Worm (Caenorhabditis elegans): ENCODE data around the gene unc-52.

Gene unc-52

ce11 chrII:14599284-14599862 lies 84.9 kb downstream of the unc-52 start:
- TF ChIP-seq elt-3 (tag; optimal IDR thresholded peaks at IDR 0.05) (no peak), C34F6.9 (tag; optimal IDR thresholded peaks at IDR 0.05) (no peak), nhr-23 (tag; optimal IDR thresholded peaks at IDR 0.05) (no peak), Y55F3AM.14 (GFP tag; optimal IDR thresholded peaks at IDR 0.05) (no peak), F13H6.1 (tag; optimal IDR thresholded peaks at IDR 0.05) (no peak), fos-1 (tag; optimal IDR thresholded peaks at IDR 0.05) (no peak), ztf-1 (GFP tag; conservative IDR thresholded peaks at IDR 0.05) (no peak), nhr-129 (tag; optimal IDR thresholded peaks at IDR 0.05) (no peak), dmd-4 (tag; optimal IDR thresholded peaks at IDR 0.05) (no peak), unc-55 (GFP tag; optimal IDR thresholded peaks at IDR 0.05) (no peak), ceh-82 (tag; optimal IDR thresholded peaks at IDR 0.05) (no peak), lin-11 (tag; optimal IDR thresholded peaks at IDR 0.05) (no peak), R02D3.7 (tag; optimal IDR thresholded peaks at IDR 0.05) (no peak), lsy-2 (tag; optimal IDR thresholded peaks at IDR 0.05) (no peak), nhr-237 (tag; optimal IDR thresholded peaks at IDR 0.05) (no peak), nhr-25 (tag; optimal IDR thresholded peaks at IDR 0.05) (no peak), skn-1 (tag; optimal IDR thresholded peaks at IDR 0.05) (no peak), nhr-6 (tag; optimal IDR thresholded peaks at IDR 0.05) (no peak), ceh-16 (tag; optimal IDR thresholded peaks at IDR 0.05) (no peak), unc-62 (GFP tag; optimal IDR thresholded peaks at IDR 0.05) (no peak)

ce11 chrII:14598367-14598766 lies 85.9 kb downstream of the unc-52 start:
- no peak for TF ChIP-seq ZK546.5 (tag; optimal IDR thresholded peaks at IDR 0.05)
- TF ChIP-seq gmeb-1 (tag; optimal IDR thresholded peaks at IDR 0.05), result peak; percentile 49
- TF ChIP-seq crh-2 (tag; optimal IDR thresholded peaks at IDR 0.05), result peak; percentile 81
- no peak for TF ChIP-seq elt-1 (tag; optimal IDR thresholded peaks at IDR 0.05)
- TF ChIP-seq F13H6.1 (tag; optimal IDR thresholded peaks at IDR 0.05), result peak; percentile 76
- TF ChIP-seq nhr-10 (tag; optimal IDR thresholded peaks at IDR 0.05), result peak; percentile 7
- TF ChIP-seq sma-9 (GFP tag; optimal IDR thresholded peaks at IDR 0.05), result peak; percentile 89
- TF ChIP-seq sma-9 (tag; optimal IDR thresholded peaks at IDR 0.05), result no peak
- no peak for TF ChIP-seq lin-39 (tag; optimal IDR thresholded peaks at IDR 0.05)
- no peak for TF ChIP-seq ztf-11 (tag; optimal IDR thresholded peaks at IDR 0.05)
- TF ChIP-seq snpc-4 (tag; optimal IDR thresholded peaks at IDR 0.05), result peak; percentile 34
- peak in 1 of 2 experiments; percentile 81 for TF ChIP-seq lsy-2 (tag; optimal IDR thresholded peaks at IDR 0.05)
- TF ChIP-seq Y55F3AM.14 (GFP tag; optimal IDR thresholded peaks at IDR 0.05), result no peak
- TF ChIP-seq nhr-6 (tag; optimal IDR thresholded peaks at IDR 0.05), result peak; percentile 45
- TF ChIP-seq alr-1 (tag; optimal IDR thresholded peaks at IDR 0.05), result no peak
- peak; percentile 68 for TF ChIP-seq ztf-4 (tag; optimal IDR thresholded peaks at IDR 0.05)
- no peak for TF ChIP-seq dmd-4 (tag; optimal IDR thresholded peaks at IDR 0.05)
- TF ChIP-seq aly-2 (tag; optimal IDR thresholded peaks at IDR 0.05), result no peak
- peak; percentile 34 for TF ChIP-seq ama-1 (optimal IDR thresholded peaks at IDR 0.05)
- TF ChIP-seq C34F6.9 (tag; optimal IDR thresholded peaks at IDR 0.05), result peak; percentile 78
- TF ChIP-seq mbf-1 (tag; optimal IDR thresholded peaks at IDR 0.05), result no peak
- peak; percentile 20 for TF ChIP-seq mab-5 (tag; optimal IDR thresholded peaks at IDR 0.05)
- peak; percentile 50 for TF ChIP-seq fos-1 (tag; optimal IDR thresholded peaks at IDR 0.05)
- no peak for TF ChIP-seq ceh-16 (tag; optimal IDR thresholded peaks at IDR 0.05)
- peak; percentile 22 for TF ChIP-seq lin-13 (GFP tag; optimal IDR thresholded peaks at IDR 0.05)
- TF ChIP-seq sem-4 (tag; optimal IDR thresholded peaks at IDR 0.05), result no peak
- TF ChIP-seq unc-55 (GFP tag; optimal IDR thresholded peaks at IDR 0.05), result no peak
- no peak for TF ChIP-seq nhr-11 (tag; optimal IDR thresholded peaks at IDR 0.05)
- TF ChIP-seq nhr-237 (tag; optimal IDR thresholded peaks at IDR 0.05), result no peak
- TF ChIP-seq nhr-21 (tag; optimal IDR thresholded peaks at IDR 0.05), result no peak
- TF ChIP-seq R02D3.7 (tag; optimal IDR thresholded peaks at IDR 0.05), result no peak
- TF ChIP-seq unc-62 (GFP tag; optimal IDR thresholded peaks at IDR 0.05), result no peak
- peak in 1 of 2 experiments; percentile 63 for TF ChIP-seq mdl-1 (tag; optimal IDR thresholded peaks at IDR 0.05)
- TF ChIP-seq egl-27 (tag; optimal IDR thresholded peaks at IDR 0.05), result no peak
- no peak for TF ChIP-seq elt-3 (tag; optimal IDR thresholded peaks at IDR 0.05)
- no peak for TF ChIP-seq unc-39 (tag; optimal IDR thresholded peaks at IDR 0.05)
- no peak for TF ChIP-seq zag-1 (tag; optimal IDR thresholded peaks at IDR 0.05)
- TF ChIP-seq nhr-25 (tag; optimal IDR thresholded peaks at IDR 0.05), result no peak
- TF ChIP-seq blmp-1 (tag; optimal IDR thresholded peaks at IDR 0.05; ENCODE audit: insufficient read depth), result no peak
- peak; percentile 64 for TF ChIP-seq sma-3 (GFP tag; optimal IDR thresholded peaks at IDR 0.05)
- no peak for TF ChIP-seq ceh-82 (tag; optimal IDR thresholded peaks at IDR 0.05)
- no peak for TF ChIP-seq nhr-77 (tag; optimal IDR thresholded peaks at IDR 0.05)
- TF ChIP-seq peb-1 (tag; optimal IDR thresholded peaks at IDR 0.05), result no peak
- TF ChIP-seq nhr-12 (tag; optimal IDR thresholded peaks at IDR 0.05), result no peak
- no peak for TF ChIP-seq skn-1 (tag; optimal IDR thresholded peaks at IDR 0.05)
- TF ChIP-seq nhr-23 (tag; optimal IDR thresholded peaks at IDR 0.05), result no peak
- TF ChIP-seq nhr-129 (tag; optimal IDR thresholded peaks at IDR 0.05), result peak; percentile 91
- no peak for TF ChIP-seq lin-11 (tag; optimal IDR thresholded peaks at IDR 0.05)
- no peak for TF ChIP-seq ztf-1 (GFP tag; conservative IDR thresholded peaks at IDR 0.05)
